Worm (Caenorhabditis elegans) whole organism, young adult: ENCODE data around the gene pcp-1.

ENCODE experiments used
- C06A6.2 ChIP-seq: fragments of 200-800 bp; sonication (Bioruptor generic); conservative IDR thresholded peaks from 2 replicates; pipeline ENCODE4 v1.3.6; 2022; ENCODE audit warnings: missing genetic modification characterization, missing compliant biosample characterization
- D2030.7 ChIP-seq: fragments of 200-800 bp; sonication (Bioruptor generic); IDR thresholded peaks from 2 replicates; pipeline ENCODE4 v1.3.6; 2022; ENCODE audit warnings: missing genetic modification reagents, missing genetic modification characterization, missing compliant biosample characterization
- aptf-3 ChIP-seq: fragments of 200-800 bp; sonication (Bioruptor generic); IDR thresholded peaks from 2 replicates; pipeline ENCODE4 v1.3.6; 2022; ENCODE audit warnings: missing genetic modification characterization, missing compliant biosample characterization
- mxl-1 ChIP-seq: sonication (generic microtip); optimal IDR thresholded peaks from 2 replicates; lab custom pipeline; 2016; ENCODE audit warnings: missing genetic modification characterization, missing compliant biosample characterization
- nhr-90 ChIP-seq: sonication (generic microtip); optimal IDR thresholded peaks from 2 replicates; lab custom pipeline; 2016; ENCODE audit warnings: missing genotype, mild to moderate bottlenecking, missing genetic modification characterization, missing compliant biosample characterization

DNA sequence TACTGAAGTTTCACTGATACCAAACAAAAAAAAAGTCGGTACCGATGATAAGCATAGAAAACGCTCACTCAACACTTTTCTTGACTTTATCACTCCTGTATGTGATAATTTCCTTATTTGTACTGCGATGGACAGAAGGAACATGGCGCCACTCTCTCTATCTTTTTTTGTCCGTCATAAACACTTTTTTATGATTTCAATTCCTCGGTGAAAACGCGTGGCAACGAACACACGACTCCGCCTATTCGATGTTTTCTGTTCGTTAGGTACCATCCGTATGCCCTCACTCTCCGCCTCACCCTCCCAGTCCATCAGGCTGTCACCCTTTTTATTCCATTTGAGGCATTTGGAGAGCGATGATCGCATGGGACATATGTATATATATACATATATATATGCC lies 28.4 kb upstream of the pcp-1 start:
- no peak for TF ChIP-seq nhr-90 (tag; lab: Kevin White, UChicago)
- TF ChIP-seq aptf-3 (GFP tag; lab: Robert Waterston, UW) = no peak
- TF ChIP-seq C06A6.2 (GFP tag; lab: Robert Waterston, UW) = no peak
- TF ChIP-seq mxl-1 (tag; lab: Kevin White, UChicago) = no peak
- no peak for TF ChIP-seq D2030.7 (GFP tag; lab: Robert Waterston, UW)
